Worm (Caenorhabditis elegans) whole organism, young adult: Measurements from ENCODE around the gene F33H1.4.

Source experiments
- F52B5.7 ChIP-seq: sonication (generic microtip); optimal IDR thresholded peaks from 2 replicates; lab custom pipeline; 2016; ENCODE audit warnings: mild to moderate bottlenecking, missing genetic modification characterization, missing compliant biosample characterization
- K11D2.4 ChIP-seq: fragments of 200-800 bp; sonication (Bioruptor generic); IDR thresholded peaks from 2 replicates; pipeline ENCODE4 v1.3.6; 2022; ENCODE audit warnings: missing genetic modification reagents, missing genetic modification characterization, missing compliant biosample characterization
- T07F8.4 ChIP-seq: sonication (generic microtip); optimal IDR thresholded peaks from 2 replicates; lab custom pipeline; 2016; ENCODE audit warnings: mild to moderate bottlenecking, missing genetic modification characterization, moderate library complexity, missing compliant biosample characterization
- Y95B8A.8 ChIP-seq: fragments of 200-800 bp; sonication (Bioruptor generic); IDR thresholded peaks from 2 replicates; pipeline ENCODE4 v1.3.6; 2022; ENCODE audit warnings: missing genetic modification reagents, missing genetic modification characterization, missing compliant biosample characterization
- madf-3 ChIP-seq: fragments of 200-800 bp; sonication (Bioruptor generic); IDR thresholded peaks from 2 replicates; pipeline ENCODE4 v1.3.6; 2022; ENCODE audit warnings: missing genetic modification reagents, missing genetic modification characterization, missing compliant biosample characterization
- mes-4 ChIP-seq: sonication (generic microtip); optimal IDR thresholded peaks from 2 replicates; lab custom pipeline; 2016; ENCODE audit warnings: missing genotype, missing genetic modification characterization, missing compliant biosample characterization
- snpc-4 ChIP-seq, 5 experiments: fragments of 150-350 bp in 1 of 5; sonication (generic microtip) in 4 of 5; optimal IDR thresholded peaks; 2 replicates each; lab custom pipeline; 2014 to 2018; ENCODE audit warnings: missing genetic modification characterization in 5 of 5, missing biosample characterization in 3 of 5, antibody characterized with exemption in 2 of 5, mild to moderate bottlenecking in 2 of 5, missing compliant biosample characterization in 2 of 5, missing genotype in 2 of 5, moderate library complexity in 2 of 5, missing genetic modification reagents in 1 of 5
- sptf-2 ChIP-seq: fragments of 200-800 bp; sonication (Bioruptor generic); optimal IDR thresholded peaks from 2 replicates; lab custom pipeline; 2018; ENCODE audit warnings: mild to moderate bottlenecking, missing genetic modification characterization, missing compliant biosample characterization
- tbp1 ChIP-seq: fragments of 200-800 bp; sonication (Bioruptor generic); optimal IDR thresholded peaks from 2 replicates; lab custom pipeline; 2018; ENCODE audit warnings: mild to moderate bottlenecking, missing genetic modification characterization, missing compliant biosample characterization
- unc-130 ChIP-seq: sonication (generic microtip); optimal IDR thresholded peaks from 2 replicates; lab custom pipeline; 2016; ENCODE audit warnings: missing genetic modification reagents, missing genetic modification characterization, missing compliant biosample characterization
- unc-62 ChIP-seq: fragments of 150-350 bp; optimal IDR thresholded peaks from 2 replicates; lab custom pipeline; 2014; ENCODE audit warnings: missing biosample characterization, missing genetic modification reagents, missing genetic modification characterization

DNA sequence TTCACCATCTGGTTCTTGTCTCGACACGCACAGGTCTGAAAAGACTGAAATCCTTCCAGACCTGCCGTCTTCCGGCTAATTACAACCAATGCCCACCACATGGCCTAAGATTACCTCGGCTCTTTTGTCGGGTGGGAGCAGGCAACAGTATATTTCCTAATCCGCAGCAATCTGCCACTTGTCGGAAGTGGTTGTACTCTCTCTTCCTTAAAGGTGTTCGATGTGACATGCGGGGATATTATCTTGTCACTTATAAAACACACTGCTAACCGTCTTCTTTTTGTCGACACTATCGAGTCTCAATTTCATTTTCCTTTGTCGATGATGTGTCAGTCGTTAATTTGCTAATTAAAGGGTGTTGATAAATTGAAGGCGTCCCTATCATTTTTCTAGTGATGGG, 30.4 kb upstream of the F33H1.4 start, which contains the start of gene F27E5.3:
- TF ChIP-seq Y95B8A.8 (GFP tag; lab: Robert Waterston, UW) (no peak), mes-4 (tag; lab: Kevin White, UChicago) (no peak), F52B5.7 (tag; lab: Kevin White, UChicago) (no peak), madf-3 (GFP tag; lab: Robert Waterston, UW) (no peak), unc-62 (GFP tag; lab: Kevin White, UChicago) (no peak), unc-130 (GFP tag; lab: Kevin White, UChicago) (no peak), T07F8.4 (tag; lab: Kevin White, UChicago) (no peak), sptf-2 (no peak), snpc-4 (GFP tag; optimal IDR thresholded peaks at IDR 0.05; lab: Kevin White, UChicago) (no peak), snpc-4 (tag; optimal IDR thresholded peaks at IDR 0.05; lab: Kevin White, UChicago) (no peak), K11D2.4 (no peak), tbp1 (GFP tag; lab: Kevin White, UChicago) (no peak)
